Fruit fly (Drosophila melanogaster) whole organism: ENCODE measurements around the gene Piezo.

ENCODE experiments used
- CG8478 ChIP-seq: fragments of >200 bp; optimal IDR thresholded peaks from 2 replicates; lab custom pipeline; 2018; ENCODE audit warnings: inconsistent platforms
- Dll ChIP-seq: fragments of >200 bp; optimal IDR thresholded peaks from 2 replicates; lab custom pipeline; 2017
- pan ChIP-seq: fragments of >200 bp; optimal IDR thresholded peaks from 2 replicates; lab custom pipeline; 2017
- psq ChIP-seq: fragments of >200 bp; optimal IDR thresholded peaks from 2 replicates; lab custom pipeline; 2017
- usp ChIP-seq: fragments of >200 bp; optimal IDR thresholded peaks from 2 replicates; lab custom pipeline; 2017; ENCODE audit warnings: missing biosample characterization, missing genetic modification characterization, mixed read lengths

- TF ChIP-seq psq (lab: Kevin White, UChicago) (no peak), pan (no peak), CG8478 (lab: Kevin White, UChicago) (no peak), usp (GFP tag; lab: Kevin White, UChicago) (no peak), Dll (lab: Kevin White, UChicago) (no peak)
Observed at dm6 chr2L:8213987-8214386, 51.1 kb downstream of the Piezo start, which contains the start of gene CG8353.
